Worm (Caenorhabditis elegans): ENCODE results near the gene F19C6.3.

DNA sequence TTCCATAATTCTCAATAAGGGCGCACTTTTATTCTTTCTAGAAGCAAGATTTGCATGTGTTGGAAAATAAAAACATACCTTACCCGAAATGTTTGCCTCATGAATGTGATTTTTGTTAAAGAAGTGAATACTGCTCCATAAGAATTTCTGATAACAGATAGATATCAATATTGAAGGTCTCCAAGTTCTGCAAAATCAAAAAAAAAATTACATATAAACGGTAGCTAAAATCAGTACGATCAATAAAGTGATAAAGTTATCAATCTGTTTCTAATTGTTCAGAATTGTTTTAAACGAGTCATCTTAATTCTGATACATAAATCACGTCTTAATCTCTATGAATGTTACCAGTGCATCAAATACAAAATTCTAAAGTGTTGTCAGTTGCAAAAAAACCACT lies 32.4 kb downstream of the F19C6.3 start, which contains the start of gene mgl-1:
- TF ChIP-seq ama-1 (optimal IDR thresholded peaks at IDR 0.05) (no peak), pes-1 (GFP tag; IDR thresholded peaks at IDR 0.05) (no peak), hmbx-1 (tag; optimal IDR thresholded peaks at IDR 0.05) (no peak), tra-4 (tag; optimal IDR thresholded peaks at IDR 0.05) (no peak), B0310.2 (tag; optimal IDR thresholded peaks at IDR 0.05) (no peak), scrt-1 (GFP tag; IDR thresholded peaks at IDR 0.05) (no peak), sea-1 (GFP tag; conservative IDR thresholded peaks at IDR 0.05) (no peak), tbx-11 (GFP tag; IDR thresholded peaks at IDR 0.05) (no peak), F13C5.2 (tag; optimal IDR thresholded peaks at IDR 0.05) (no peak), hnd-1 (tag; optimal IDR thresholded peaks at IDR 0.05) (no peak), aly-1 (tag; optimal IDR thresholded peaks at IDR 0.05) (no peak), hmg-4 (GFP tag; optimal IDR thresholded peaks at IDR 0.05) (no peak)
